Worm (Caenorhabditis elegans) whole organism, early embryonic: ENCODE data around the gene F36G3.3.

ENCODE experiments used
- F13C5.2 ChIP-seq: sonication (generic microtip); optimal IDR thresholded peaks from 2 replicates; lab custom pipeline; 2017; ENCODE audit warnings: mild to moderate bottlenecking, missing genetic modification characterization, inconsistent platforms, missing compliant biosample characterization
- flt-1 ChIP-seq: fragments of 200-800 bp; sonication (Bioruptor generic); IDR thresholded peaks from 2 replicates; pipeline ENCODE4 v1.3.6; 2022; ENCODE audit warnings: missing genetic modification characterization, missing compliant biosample characterization
- tbx-37 ChIP-seq: fragments of 200-800 bp; sonication (Bioruptor generic); conservative IDR thresholded peaks from 2 replicates; pipeline ENCODE4 v1.3.6; 2022; ENCODE audit warnings: missing genetic modification reagents, missing genetic modification characterization, missing compliant biosample characterization

- TF ChIP-seq F13C5.2 (tag; lab: Kevin White, UChicago) (no peak), flt-1 (GFP tag; lab: Robert Waterston, UW) (no peak), tbx-37 (GFP tag; lab: Robert Waterston, UW) (no peak)
These were observed 43.5 kb downstream of the F36G3.3 start for ce11 chrX:9842102-9842501.
